Worm (Caenorhabditis elegans) whole organism, L4/young adult: ENCODE measurements around the gene irld-62.
"Not testable (repeated sequence)": the region's sequence is repeated elsewhere in the genome, so short reads cannot be mapped to it uniquely, and the experiment has no call there.

Source experiments
- W03F9.2 ChIP-seq: fragments of 150-350 bp; optimal IDR thresholded peaks from 2 replicates; lab custom pipeline; 2014; ENCODE audit warnings: missing biosample characterization, missing genetic modification characterization
- him-1 ChIP-seq: sonication (generic microtip); optimal IDR thresholded peaks from 2 replicates; lab custom pipeline; 2016; ENCODE audit warnings: missing genotype, missing genetic modification reagents, missing genetic modification characterization, missing compliant biosample characterization

- TF ChIP-seq him-1, W03F9.2 (tag; lab: Kevin White, UChicago): not testable (repeated sequence)
Observed at ce11 chrV:15361412-15361811, 50.5 kb downstream of the irld-62 start, which contains the start of gene ech-1.1.
